Fruit fly (Drosophila melanogaster) whole organism, embryonic: ENCODE measurements around the gene yellow-e3.

Experiments
- Blimp-1 ChIP-seq: fragments of 200-800 bp; sonication (Bioruptor generic); optimal IDR thresholded peaks from 3 replicates; lab custom pipeline; 2018; ENCODE audit warnings: missing biosample characterization, missing genetic modification characterization, mild to moderate bottlenecking, moderate library complexity, missing genetic modification reagents
- CG10147 ChIP-seq: fragments of 200-800 bp; sonication (Bioruptor generic); optimal IDR thresholded peaks from 2 replicates; lab custom pipeline; 2019; ENCODE audit warnings: missing biosample characterization, mild to moderate bottlenecking, missing genetic modification characterization, moderate library complexity
- CG10431 ChIP-seq: fragments of 200-800 bp; sonication (Bioruptor generic); optimal IDR thresholded peaks from 3 replicates; lab custom pipeline; 2018; ENCODE audit warnings: missing biosample characterization, mild to moderate bottlenecking, missing genetic modification characterization
- CG11695 ChIP-seq: fragments of 200-800 bp; sonication (Bioruptor generic); IDR thresholded peaks from 3 replicates; pipeline ENCODE4 v1.3.6; 2022; ENCODE audit warnings: missing biosample characterization, missing genetic modification characterization
- CG12236 ChIP-seq: fragments of 200-800 bp; sonication (Bioruptor generic); optimal IDR thresholded peaks from 2 replicates; lab custom pipeline; 2016; ENCODE audit warnings: missing biosample characterization, missing genetic modification characterization
- CG12942 ChIP-seq: fragments of 200-800 bp; sonication (Bioruptor generic); optimal IDR thresholded peaks from 3 replicates; lab custom pipeline; 2016; ENCODE audit warnings: missing biosample characterization, missing genetic modification characterization
- CG14710 ChIP-seq: fragments of 200-800 bp; sonication (Bioruptor generic); optimal IDR thresholded peaks from 3 replicates; lab custom pipeline; 2019; ENCODE audit warnings: missing biosample characterization, mild to moderate bottlenecking, missing genetic modification characterization, moderate library complexity
- CG15011 ChIP-seq: fragments of 200-800 bp; sonication (Bioruptor generic); optimal IDR thresholded peaks from 3 replicates; lab custom pipeline; 2018; ENCODE audit warnings: missing biosample characterization, mild to moderate bottlenecking, missing genetic modification characterization
- CG15479 ChIP-seq: fragments of 200-800 bp; sonication (Bioruptor generic); optimal IDR thresholded peaks from 3 replicates; lab custom pipeline; 2019; ENCODE audit warnings: missing biosample characterization, mild to moderate bottlenecking, missing genetic modification characterization, moderate library complexity
- CG15514 ChIP-seq: fragments of 200-800 bp; sonication (Bioruptor generic); optimal IDR thresholded peaks from 3 replicates; lab custom pipeline; 2017; ENCODE audit warnings: missing biosample characterization, missing genetic modification characterization, mild to moderate bottlenecking, moderate library complexity, missing genetic modification reagents
- CG1647 ChIP-seq: fragments of 200-800 bp; sonication (Bioruptor generic); optimal IDR thresholded peaks from 3 replicates; lab custom pipeline; 2016; ENCODE audit warnings: missing biosample characterization, missing genetic modification characterization
- CG16815 ChIP-seq: fragments of 200-800 bp; sonication (Bioruptor generic); optimal IDR thresholded peaks from 3 replicates; lab custom pipeline; 2017; ENCODE audit warnings: missing biosample characterization, mild to moderate bottlenecking, missing genetic modification characterization
- CG18262 ChIP-seq: fragments of 200-800 bp; optimal IDR thresholded peaks from 3 replicates; lab custom pipeline; 2019; ENCODE audit warnings: missing biosample characterization, mild to moderate bottlenecking, missing genetic modification characterization, moderate library complexity
- CG31224 ChIP-seq: fragments of 200-800 bp; sonication (Bioruptor generic); IDR thresholded peaks from 2 replicates; pipeline ENCODE4 v1.3.6; 2022; ENCODE audit warnings: missing biosample characterization, missing genetic modification characterization
- CG32767 ChIP-seq: fragments of 200-800 bp; sonication (Bioruptor generic); IDR thresholded peaks from 2 replicates; pipeline ENCODE4 v1.3.6; 2022; ENCODE audit warnings: missing biosample characterization, missing genetic modification characterization
- CG34224 ChIP-seq: fragments of 200-800 bp; sonication (Bioruptor generic); IDR thresholded peaks from 3 replicates; pipeline ENCODE4 v1.3.6; 2022; ENCODE audit warnings: missing biosample characterization, missing genetic modification characterization; ENCODE audit not compliant: partially characterized antibody
- CG34422 ChIP-seq: fragments of 200-800 bp; sonication (Bioruptor generic); IDR thresholded peaks from 3 replicates; pipeline ENCODE4 v1.3.6; 2022; ENCODE audit warnings: missing biosample characterization, missing genetic modification characterization
- CG3838 ChIP-seq: fragments of 200-800 bp; sonication (Bioruptor generic); optimal IDR thresholded peaks from 3 replicates; lab custom pipeline; 2016; ENCODE audit warnings: missing biosample characterization, missing genetic modification characterization
- CG6854 ChIP-seq: fragments of 200-800 bp; sonication (Bioruptor generic); optimal IDR thresholded peaks from 3 replicates; lab custom pipeline; 2017; ENCODE audit warnings: missing biosample characterization, mild to moderate bottlenecking, missing genetic modification characterization
- CG7372 ChIP-seq: fragments of 200-800 bp; sonication (Bioruptor generic); IDR thresholded peaks from 2 replicates; pipeline ENCODE4 v1.3.6; 2022; ENCODE audit warnings: missing biosample characterization, missing genetic modification characterization
- CG7928 ChIP-seq: fragments of 200-800 bp; sonication (Bioruptor generic); optimal IDR thresholded peaks from 2 replicates; lab custom pipeline; 2017; ENCODE audit warnings: missing biosample characterization, mild to moderate bottlenecking, missing genetic modification characterization
- CG8924 ChIP-seq: fragments of 200-800 bp; optimal IDR thresholded peaks from 3 replicates; lab custom pipeline; 2019; ENCODE audit warnings: missing biosample characterization, mild to moderate bottlenecking, missing genetic modification characterization, moderate library complexity
- CG9932 ChIP-seq: fragments of 200-800 bp; sonication (Bioruptor generic); IDR thresholded peaks from 2 replicates; pipeline ENCODE4 v1.3.6; 2022; ENCODE audit warnings: missing biosample characterization, missing genetic modification characterization
- CTCF ChIP-seq: fragments of 200-800 bp; sonication (Bioruptor generic); optimal IDR thresholded peaks from 2 replicates; lab custom pipeline; 2017; ENCODE audit warnings: missing biosample characterization, mild to moderate bottlenecking, missing genetic modification characterization, moderate library complexity
- Dad ChIP-seq: fragments of 200-800 bp; sonication (Bioruptor generic); optimal IDR thresholded peaks from 3 replicates; lab custom pipeline; 2016; ENCODE audit warnings: missing biosample characterization, missing genetic modification characterization
- Dbx ChIP-seq: fragments of 200-800 bp; sonication (Bioruptor generic); IDR thresholded peaks from 3 replicates; pipeline ENCODE4 v1.3.6; 2022; ENCODE audit warnings: missing biosample characterization, missing genetic modification characterization
- Dfd ChIP-seq, 2 experiments: fragments of >200 bp; optimal IDR thresholded peaks; 2 replicates each; lab custom pipeline; 2017; ENCODE audit warnings: missing biosample characterization in 2 of 2, missing genetic modification characterization in 2 of 2
- Fer1 ChIP-seq: fragments of 200-800 bp; sonication (Bioruptor generic); optimal IDR thresholded peaks from 2 replicates; lab custom pipeline; 2017; ENCODE audit warnings: missing biosample characterization, mild to moderate bottlenecking, missing genetic modification characterization
- HHEX ChIP-seq: fragments of 200-800 bp; sonication (Bioruptor generic); optimal IDR thresholded peaks from 3 replicates; lab custom pipeline; 2017; ENCODE audit warnings: missing biosample characterization, mild to moderate bottlenecking, missing genetic modification characterization, missing genetic modification reagents
- NFAT ChIP-seq: fragments of 200-800 bp; sonication (Bioruptor generic); IDR thresholded peaks from 2 replicates; pipeline ENCODE4 v1.3.6; 2022; ENCODE audit warnings: missing biosample characterization, missing genetic modification characterization
- Stat92E ChIP-seq, 3 experiments: fragments of >200 bp in 2 of 3; fragments of 200-800 bp in 1 of 3; sonication (Bioruptor generic) in 1 of 3; optimal IDR thresholded peaks; 2 replicates each; lab custom pipeline; 2017 to 2019; ENCODE audit warnings: missing biosample characterization in 3 of 3, missing genetic modification characterization in 3 of 3, mild to moderate bottlenecking in 1 of 3, moderate library complexity in 1 of 3
- Vsx1 ChIP-seq: fragments of 200-800 bp; sonication (Bioruptor generic); optimal IDR thresholded peaks from 2 replicates; lab custom pipeline; 2017; ENCODE audit warnings: missing biosample characterization, mild to moderate bottlenecking, missing genetic modification characterization, missing genetic modification reagents
- YL-1 ChIP-seq: fragments of 200-800 bp; sonication (Bioruptor generic); optimal IDR thresholded peaks from 3 replicates; lab custom pipeline; 2017; ENCODE audit warnings: missing biosample characterization, mild to moderate bottlenecking, missing genetic modification characterization
- ap ChIP-seq: fragments of 200-800 bp; sonication (Bioruptor generic); IDR thresholded peaks from 2 replicates; pipeline ENCODE4 v1.3.6; 2022; ENCODE audit warnings: missing biosample characterization, missing genetic modification characterization
- cato ChIP-seq: fragments of 200-800 bp; sonication (Bioruptor generic); optimal IDR thresholded peaks from 2 replicates; lab custom pipeline; 2016; ENCODE audit warnings: missing biosample characterization, missing genetic modification characterization, borderline replicate concordance
- cg ChIP-seq: fragments of 200-800 bp; sonication (Bioruptor generic); optimal IDR thresholded peaks from 3 replicates; lab custom pipeline; 2019; ENCODE audit warnings: missing biosample characterization, mild to moderate bottlenecking, missing genetic modification characterization, moderate library complexity
- crc ChIP-seq: fragments of 200-800 bp; sonication (Bioruptor generic); optimal IDR thresholded peaks from 2 replicates; lab custom pipeline; 2016; ENCODE audit warnings: missing biosample characterization, missing genetic modification characterization
- dpn ChIP-seq, 2 experiments: fragments of 200-800 bp; sonication (Bioruptor generic); optimal IDR thresholded peaks; 3 replicates each; lab custom pipeline; 2016; ENCODE audit warnings: missing biosample characterization in 2 of 2, missing genetic modification characterization in 2 of 2
- fd96Cb ChIP-seq: fragments of 200-800 bp; sonication (Bioruptor generic); optimal IDR thresholded peaks from 2 replicates; lab custom pipeline; 2018; ENCODE audit warnings: missing biosample characterization, mild to moderate bottlenecking, missing genetic modification characterization, moderate library complexity
- gt ChIP-seq: fragments of 200-800 bp; sonication (Bioruptor generic); IDR thresholded peaks from 2 replicates; pipeline ENCODE4 v1.3.6; 2022; ENCODE audit warnings: missing biosample characterization, missing genetic modification characterization
- hb ChIP-seq: fragments of 200-800 bp; sonication (Bioruptor generic); IDR thresholded peaks from 3 replicates; pipeline ENCODE4 v1.3.6; 2022; ENCODE audit warnings: missing biosample characterization, missing genetic modification characterization; ENCODE audit not compliant: partially characterized antibody
- jumu ChIP-seq: fragments of 200-800 bp; sonication (Bioruptor generic); optimal IDR thresholded peaks from 3 replicates; lab custom pipeline; 2016; ENCODE audit warnings: missing biosample characterization, missing genetic modification characterization
- knrl ChIP-seq: fragments of 200-800 bp; sonication (Bioruptor generic); IDR thresholded peaks from 3 replicates; pipeline ENCODE4 v1.3.6; 2022; ENCODE audit warnings: missing biosample characterization, missing genetic modification characterization; ENCODE audit not compliant: partially characterized antibody
- pb ChIP-seq: fragments of 200-800 bp; sonication (Bioruptor generic); optimal IDR thresholded peaks from 3 replicates; lab custom pipeline; 2016; ENCODE audit warnings: missing biosample characterization, missing genetic modification characterization
- ranshi ChIP-seq: fragments of 200-800 bp; sonication (Bioruptor generic); IDR thresholded peaks from 2 replicates; pipeline ENCODE4 v1.3.6; 2022; ENCODE audit warnings: missing biosample characterization, missing genetic modification characterization
- slp2 ChIP-seq: fragments of 200-800 bp; sonication (Bioruptor generic); optimal IDR thresholded peaks from 2 replicates; lab custom pipeline; 2016; ENCODE audit warnings: missing biosample characterization, missing genetic modification characterization
- toy ChIP-seq: fragments of 200-800 bp; sonication (Bioruptor generic); IDR thresholded peaks from 2 replicates; pipeline ENCODE4 v1.3.6; 2022; ENCODE audit warnings: missing biosample characterization, missing genetic modification characterization

The yellow-e3 gene

dm6 chr3R:13388160-13388870 lies 16.4 kb downstream of the yellow-e3 start, which contains the start of gene CG9799 (continued):
- no peak for TF ChIP-seq toy (GFP tag; lab: Robert Waterston, UW)
- no peak for TF ChIP-seq CG3838 (GFP tag; lab: Kevin White, UChicago)
- TF ChIP-seq Blimp-1 (GFP tag; lab: Kevin White, UChicago): no peak
- no peak for TF ChIP-seq CG18262 (tag; lab: Kevin White, UChicago)
- TF ChIP-seq CG10431 (GFP tag; lab: Kevin White, UChicago): no peak
- TF ChIP-seq fd96Cb (tag; lab: Kevin White, UChicago): no peak
- TF ChIP-seq CG8924 (tag; lab: Kevin White, UChicago): no peak
- TF ChIP-seq cato: no peak

dm6 chr3R:13385105-13385504 lies 19.6 kb downstream of the yellow-e3 start:
- TF ChIP-seq CG14710 (tag; lab: Kevin White, UChicago) (no peak), dpn (GFP tag; optimal IDR thresholded peaks at IDR 0.05; lab: Kevin White, UChicago) (no peak), CG16815 (no peak), CG9932 (no peak), Stat92E (GFP tag; optimal IDR thresholded peaks at IDR 0.05; lab: Kevin White, UChicago) (no peak), CG1647 (no peak), hb (no peak), CG12942 (no peak)

- TF ChIP-seq ap (GFP tag; lab: Robert Waterston, UW) (no peak), gt (GFP tag; lab: Robert Waterston, UW) (no peak), CG18262 (tag; lab: Kevin White, UChicago) (no peak), CG15514 (GFP tag; lab: Kevin White, UChicago) (no peak), CG15011 (no peak), CG12942 (no peak), CTCF (no peak), slp2 (GFP tag; lab: Kevin White, UChicago) (no peak), knrl (GFP tag; lab: Robert Waterston, UW) (no peak), CG6854 (GFP tag; lab: Kevin White, UChicago) (peak; percentile 7), Vsx1 (GFP tag; lab: Kevin White, UChicago) (no peak), CG7372 (GFP tag; lab: Robert Waterston, UW) (no peak), NFAT (GFP tag; lab: Robert Waterston, UW) (peak; percentile 34; the same call in 1 of the 2 replicates), CG12236 (GFP tag; lab: Kevin White, UChicago) (no peak), Dfd (GFP tag; optimal IDR thresholded peaks at IDR 0.05; lab: Kevin White, UChicago) (no peak), CG34422 (peak; percentile 48; the same call in 1 of the 3 replicates), Dbx (GFP tag; lab: Robert Waterston, UW) (0 out of 3 replicates have a peak, but pooled peaks have one; percentile 23), cg (GFP tag; lab: Kevin White, UChicago) (peak; percentile 95), CG10147 (no peak), CG7928 (GFP tag; lab: Kevin White, UChicago) (peak; percentile 97), HHEX (GFP tag; lab: Kevin White, UChicago) (peak; percentile 5), ranshi (GFP tag; lab: Robert Waterston, UW) (no peak), CG15479 (peak; percentile 12), crc (GFP tag; lab: Kevin White, UChicago) (no peak), Dad (GFP tag; lab: Kevin White, UChicago) (no peak), YL-1 (GFP tag; lab: Kevin White, UChicago) (peak; percentile 93), CG34224 (peak; percentile 64), CG11695 (GFP tag; lab: Robert Waterston, UW) (peak; percentile 44; the same call in 1 of the 3 replicates), pb (peak; percentile 11), CG32767 (GFP tag; lab: Robert Waterston, UW) (peak; percentile 45; the same call in 1 of the 2 replicates), Fer1 (GFP tag; lab: Kevin White, UChicago) (peak; percentile 29), jumu (GFP tag; lab: Kevin White, UChicago) (no peak), CG31224 (no peak)
Observed at dm6 chr3R:13382656-13383142, 22.0 kb downstream of the yellow-e3 start.
